Worm (Caenorhabditis elegans): ENCODE results near the gene elt-7.

DNA sequence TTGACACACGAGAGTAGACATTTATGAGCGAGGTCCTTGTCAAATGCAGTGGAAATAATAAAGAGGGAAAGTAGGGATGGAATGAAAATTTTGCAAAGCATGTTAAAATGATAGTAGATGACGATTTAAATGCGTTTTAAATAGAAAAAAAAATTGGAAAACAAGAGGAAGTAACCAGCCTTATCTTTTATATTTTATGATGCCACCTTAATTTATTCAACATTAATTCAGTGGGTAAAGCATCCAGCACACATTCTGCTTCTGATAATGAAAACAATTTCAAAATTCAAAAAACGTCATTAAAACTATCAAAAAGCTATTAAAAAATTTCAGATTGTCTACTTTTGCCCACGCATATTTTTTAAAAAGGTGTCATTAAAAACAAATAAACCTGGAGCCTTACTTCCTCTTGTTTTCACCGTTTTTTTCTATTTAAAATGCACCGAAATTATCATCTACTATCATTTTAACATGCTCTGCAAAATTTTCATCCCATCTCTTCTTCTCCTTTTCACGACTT lies 14.9 kb downstream of the elt-7 start, which contains the start of the genes Y60C6A.2 and Y60C6A.3:
- TF ChIP-seq skn-1 (tag; optimal IDR thresholded peaks at IDR 0.05) = no peak
- TF ChIP-seq spr-3 (GFP tag; optimal IDR thresholded peaks at IDR 0.05) = no peak
- TF ChIP-seq pqm-1 (tag; optimal IDR thresholded peaks at IDR 0.05) = no peak
- no peak for TF ChIP-seq nhr-76 (tag; optimal IDR thresholded peaks at IDR 0.05)
- no peak for TF ChIP-seq R02D3.7 (tag; optimal IDR thresholded peaks at IDR 0.05)

Data from whole organism, L4 larva.